Fruit fly (Drosophila melanogaster) whole organism, embryonic: ENCODE measurements around the gene mRRF1.

Source experiments
- C15 ChIP-seq: fragments of 200-800 bp; sonication (Bioruptor generic); IDR thresholded peaks from 3 replicates; pipeline ENCODE4 v1.3.6; 2022; ENCODE audit warnings: missing biosample characterization, missing genetic modification characterization
- CG10147 ChIP-seq: fragments of 200-800 bp; sonication (Bioruptor generic); optimal IDR thresholded peaks from 2 replicates; lab custom pipeline; 2019; ENCODE audit warnings: missing biosample characterization, mild to moderate bottlenecking, missing genetic modification characterization, moderate library complexity
- CG11456 ChIP-seq: fragments of 200-800 bp; sonication (Bioruptor generic); IDR thresholded peaks from 3 replicates; pipeline ENCODE4 v1.3.6; 2022; ENCODE audit warnings: missing biosample characterization, missing genetic modification characterization
- CG11504 ChIP-seq: fragments of 200-800 bp; sonication (Bioruptor generic); optimal IDR thresholded peaks from 3 replicates; lab custom pipeline; 2019; ENCODE audit warnings: missing biosample characterization, mild to moderate bottlenecking, missing genetic modification characterization, moderate library complexity
- CG14965 ChIP-seq: fragments of 200-800 bp; sonication (Bioruptor generic); optimal IDR thresholded peaks from 2 replicates; lab custom pipeline; 2016; ENCODE audit warnings: missing biosample characterization, missing genetic modification characterization, borderline replicate concordance
- CG17385 ChIP-seq: fragments of 200-800 bp; sonication (Bioruptor generic); optimal IDR thresholded peaks from 3 replicates; lab custom pipeline; 2018; ENCODE audit warnings: missing biosample characterization, mild to moderate bottlenecking, missing genetic modification characterization
- CG2129 ChIP-seq: fragments of 200-800 bp; sonication (Bioruptor generic); IDR thresholded peaks from 2 replicates; pipeline ENCODE4 v1.3.6; 2022; ENCODE audit warnings: missing biosample characterization, missing genetic modification characterization; ENCODE audit not compliant: partially characterized antibody
- CG30431 ChIP-seq: fragments of 200-800 bp; sonication (Bioruptor generic); optimal IDR thresholded peaks from 2 replicates; lab custom pipeline; 2017; ENCODE audit warnings: missing biosample characterization, missing genetic modification characterization
- CG3065 ChIP-seq: fragments of 200-800 bp; sonication (Bioruptor generic); optimal IDR thresholded peaks from 2 replicates; lab custom pipeline; 2016; ENCODE audit warnings: missing biosample characterization, missing genetic modification characterization
- CG31365 ChIP-seq: fragments of 200-800 bp; sonication (Bioruptor generic); optimal IDR thresholded peaks from 2 replicates; lab custom pipeline; 2018; ENCODE audit warnings: missing biosample characterization, mild to moderate bottlenecking, missing genetic modification characterization
- CG3281 ChIP-seq: fragments of 200-800 bp; sonication (Bioruptor generic); optimal IDR thresholded peaks from 3 replicates; lab custom pipeline; 2017; ENCODE audit warnings: missing biosample characterization, mild to moderate bottlenecking, missing genetic modification characterization
- CG42726 ChIP-seq: fragments of 200-800 bp; sonication (Bioruptor generic); IDR thresholded peaks from 2 replicates; pipeline ENCODE4 v1.3.6; 2022; ENCODE audit warnings: missing biosample characterization, missing genetic modification characterization; ENCODE audit not compliant: partially characterized antibody
- CG4328 ChIP-seq: fragments of 200-800 bp; sonication (Bioruptor generic); optimal IDR thresholded peaks from 3 replicates; lab custom pipeline; 2017; ENCODE audit warnings: missing biosample characterization, missing genetic modification reagents, missing genetic modification characterization
- CG4854 ChIP-seq: fragments of 200-800 bp; sonication (Bioruptor generic); optimal IDR thresholded peaks from 2 replicates; lab custom pipeline; 2016; ENCODE audit warnings: missing biosample characterization, missing genetic modification characterization, inconsistent platforms
- CG6791 ChIP-seq: fragments of 200-800 bp; sonication (Bioruptor generic); IDR thresholded peaks from 3 replicates; pipeline ENCODE4 v1.3.6; 2022; ENCODE audit warnings: missing biosample characterization, missing genetic modification characterization; ENCODE audit not compliant: partially characterized antibody
- CG7745 ChIP-seq: fragments of 200-800 bp; sonication (Bioruptor generic); optimal IDR thresholded peaks from 2 replicates; lab custom pipeline; 2018; ENCODE audit warnings: missing biosample characterization, mild to moderate bottlenecking, missing genetic modification characterization, moderate library complexity
- CG7839 ChIP-seq: fragments of 200-800 bp; sonication (Bioruptor generic); optimal IDR thresholded peaks from 3 replicates; lab custom pipeline; 2018; ENCODE audit warnings: missing biosample characterization, mild to moderate bottlenecking, missing genetic modification characterization, moderate library complexity
- CG9609 ChIP-seq: fragments of 200-800 bp; sonication (Bioruptor generic); optimal IDR thresholded peaks from 3 replicates; lab custom pipeline; 2016; ENCODE audit warnings: missing biosample characterization, missing genetic modification characterization
- Dll ChIP-seq: fragments of 200-800 bp; sonication (Bioruptor generic); IDR thresholded peaks from 4 replicates; pipeline ENCODE4 v1.3.6; 2022; ENCODE audit warnings: missing biosample characterization, missing genetic modification characterization; ENCODE audit not compliant: partially characterized antibody
- Ets97D ChIP-seq: fragments of 200-800 bp; sonication (Bioruptor generic); optimal IDR thresholded peaks from 3 replicates; lab custom pipeline; 2016; ENCODE audit warnings: missing biosample characterization, missing genetic modification characterization
- Gug ChIP-seq: fragments of 200-800 bp; sonication (Bioruptor generic); IDR thresholded peaks from 4 replicates; pipeline ENCODE4 v1.3.6; 2022; ENCODE audit warnings: missing biosample characterization, missing genetic modification characterization
- Hr39 ChIP-seq: fragments of >200 bp; optimal IDR thresholded peaks from 2 replicates; lab custom pipeline; 2017
- MESR4 ChIP-seq: fragments of 200-800 bp; sonication (Bioruptor generic); optimal IDR thresholded peaks from 2 replicates; lab custom pipeline; 2018; ENCODE audit warnings: missing biosample characterization, mild to moderate bottlenecking, missing genetic modification characterization, moderate library complexity
- NFAT ChIP-seq: fragments of 200-800 bp; sonication (Bioruptor generic); IDR thresholded peaks from 2 replicates; pipeline ENCODE4 v1.3.6; 2022; ENCODE audit warnings: missing biosample characterization, missing genetic modification characterization
- PHDP ChIP-seq: fragments of 200-800 bp; sonication (Bioruptor generic); optimal IDR thresholded peaks from 3 replicates; lab custom pipeline; 2018; ENCODE audit warnings: missing biosample characterization, mild to moderate bottlenecking, missing genetic modification characterization, moderate library complexity
- Spps ChIP-seq: fragments of 200-800 bp; sonication (Bioruptor generic); optimal IDR thresholded peaks from 2 replicates; lab custom pipeline; 2018; ENCODE audit warnings: missing biosample characterization, mild to moderate bottlenecking, missing genetic modification characterization
- Sry-δ ChIP-seq: fragments of 200-800 bp; sonication (Bioruptor generic); optimal IDR thresholded peaks from 2 replicates; lab custom pipeline; 2016; ENCODE audit warnings: missing biosample characterization, missing genetic modification characterization
- TFAM ChIP-seq: fragments of 200-800 bp; sonication (Bioruptor generic); optimal IDR thresholded peaks from 2 replicates; lab custom pipeline; 2017; ENCODE audit warnings: missing biosample characterization, missing genetic modification characterization, inconsistent platforms
- Taf1 ChIP-seq: fragments of 200-800 bp; sonication (Bioruptor generic); IDR thresholded peaks from 2 replicates; pipeline ENCODE4 v1.3.6; 2022; ENCODE audit warnings: missing biosample characterization, missing genetic modification characterization
- Usf ChIP-seq: fragments of 200-800 bp; sonication (Bioruptor generic); optimal IDR thresholded peaks from 2 replicates; lab custom pipeline; 2017; ENCODE audit warnings: missing genotype, missing biosample characterization, missing genetic modification characterization
- ap ChIP-seq: fragments of 200-800 bp; sonication (Bioruptor generic); IDR thresholded peaks from 2 replicates; pipeline ENCODE4 v1.3.6; 2022; ENCODE audit warnings: missing biosample characterization, missing genetic modification characterization
- cas ChIP-seq: fragments of 200-800 bp; sonication (Bioruptor generic); IDR thresholded peaks from 2 replicates; pipeline ENCODE4 v1.3.6; 2022; ENCODE audit warnings: missing biosample characterization, missing genetic modification characterization
- cg ChIP-seq: fragments of 200-800 bp; sonication (Bioruptor generic); optimal IDR thresholded peaks from 3 replicates; lab custom pipeline; 2019; ENCODE audit warnings: missing biosample characterization, mild to moderate bottlenecking, missing genetic modification characterization, moderate library complexity
- crol ChIP-seq: fragments of 200-800 bp; sonication (Bioruptor generic); IDR thresholded peaks from 2 replicates; pipeline ENCODE4 v1.3.6; 2022; ENCODE audit warnings: missing biosample characterization, missing genetic modification characterization
- cwo ChIP-seq: fragments of 200-800 bp; sonication (Bioruptor generic); optimal IDR thresholded peaks from 3 replicates; lab custom pipeline; 2017; ENCODE audit warnings: missing biosample characterization, missing genetic modification characterization, mild to moderate bottlenecking, moderate library complexity, missing genetic modification reagents
- da ChIP-seq: fragments of 200-800 bp; sonication (Bioruptor generic); optimal IDR thresholded peaks from 2 replicates; lab custom pipeline; 2016; ENCODE audit warnings: missing biosample characterization, missing genetic modification characterization
- dan ChIP-seq: fragments of 200-800 bp; sonication (Bioruptor generic); IDR thresholded peaks from 2 replicates; pipeline ENCODE4 v1.3.6; 2022; ENCODE audit warnings: missing biosample characterization, missing genetic modification characterization
- danr ChIP-seq: fragments of 200-800 bp; sonication (Bioruptor generic); IDR thresholded peaks from 2 replicates; pipeline ENCODE4 v1.3.6; 2022; ENCODE audit warnings: missing biosample characterization, missing genetic modification characterization
- dm ChIP-seq: fragments of 200-800 bp; sonication (Bioruptor generic); optimal IDR thresholded peaks from 3 replicates; lab custom pipeline; 2016; ENCODE audit warnings: missing biosample characterization, missing genetic modification characterization
- fd64A ChIP-seq: fragments of 200-800 bp; sonication (Bioruptor generic); optimal IDR thresholded peaks from 3 replicates; lab custom pipeline; 2018; ENCODE audit warnings: missing biosample characterization, mild to moderate bottlenecking, missing genetic modification characterization
- gcm2 ChIP-seq: fragments of 200-800 bp; sonication (Bioruptor generic); optimal IDR thresholded peaks from 2 replicates; lab custom pipeline; 2016; ENCODE audit warnings: missing biosample characterization, missing genetic modification characterization
- gro ChIP-seq: fragments of 200-800 bp; sonication (Bioruptor generic); optimal IDR thresholded peaks from 2 replicates; lab custom pipeline; 2016; ENCODE audit warnings: missing biosample characterization, missing genetic modification characterization
- inv ChIP-seq: fragments of 200-800 bp; sonication (Bioruptor generic); IDR thresholded peaks from 2 replicates; pipeline ENCODE4 v1.3.6; 2022; ENCODE audit warnings: missing biosample characterization, missing genetic modification characterization; ENCODE audit not compliant: partially characterized antibody
- kah ChIP-seq: fragments of 200-800 bp; sonication (Bioruptor generic); optimal IDR thresholded peaks from 2 replicates; lab custom pipeline; 2018; ENCODE audit warnings: missing biosample characterization, mild to moderate bottlenecking, missing genetic modification characterization
- ken ChIP-seq: fragments of 200-800 bp; sonication (Bioruptor generic); IDR thresholded peaks from 3 replicates; pipeline ENCODE4 v1.3.6; 2022; ENCODE audit warnings: missing biosample characterization, missing genetic modification characterization
- onecut ChIP-seq: fragments of 200-800 bp; sonication (Bioruptor generic); IDR thresholded peaks from 2 replicates; pipeline ENCODE4 v1.3.6; 2022; ENCODE audit warnings: missing biosample characterization, missing genetic modification characterization
- slbo ChIP-seq: fragments of 200-800 bp; sonication (Bioruptor generic); IDR thresholded peaks from 2 replicates; pipeline ENCODE4 v1.3.6; 2022; ENCODE audit warnings: missing biosample characterization, missing genetic modification characterization
- ttk ChIP-seq: fragments of 200-800 bp; sonication (Bioruptor generic); IDR thresholded peaks from 2 replicates; pipeline ENCODE4 v2.1.2; 2022; ENCODE audit warnings: missing biosample characterization, missing genetic modification characterization
- vvl ChIP-seq: fragments of 200-800 bp; sonication (Bioruptor generic); IDR thresholded peaks from 2 replicates; pipeline ENCODE4 v1.3.6; 2022; ENCODE audit warnings: missing biosample characterization, missing genetic modification characterization
- wek ChIP-seq: fragments of 200-800 bp; sonication (Bioruptor generic); optimal IDR thresholded peaks from 3 replicates; lab custom pipeline; 2018; ENCODE audit warnings: missing biosample characterization, mild to moderate bottlenecking, missing genetic modification characterization, moderate library complexity

mRRF1 gene

dm6 chr3L:9383345-9384075 is 19.4 kb downstream of the mRRF1 start, which contains the start of gene Hsp27 (continued):
- TF ChIP-seq CG3065 (GFP tag; lab: Kevin White, UChicago) = peak; percentile 95
- peak; percentile 96 for TF ChIP-seq CG10147 (GFP tag; lab: Kevin White, UChicago)
- peak; percentile 70 for TF ChIP-seq CG7745 (tag; lab: Kevin White, UChicago)
- peak; percentile 99 for TF ChIP-seq slbo (GFP tag; lab: Robert Waterston, UW)
- TF ChIP-seq CG7839 (tag; lab: Kevin White, UChicago) = peak; percentile 99
- TF ChIP-seq inv (GFP tag; lab: Robert Waterston, UW) = no peak
- peak; percentile 95 for TF ChIP-seq ap
- peak; percentile 94 for TF ChIP-seq CG17385 (GFP tag; lab: Kevin White, UChicago)
- TF ChIP-seq TFAM (GFP tag; lab: Kevin White, UChicago) = peak; percentile 92
- TF ChIP-seq NFAT (GFP tag; lab: Robert Waterston, UW) = peak; percentile 97
- peak; percentile 95 for TF ChIP-seq cas (GFP tag; lab: Robert Waterston, UW)
- TF ChIP-seq CG6791 = no peak
- peak; percentile 97 for TF ChIP-seq cwo (GFP tag; lab: Kevin White, UChicago)
- peak; percentile 98 for TF ChIP-seq CG11456
- TF ChIP-seq wek (GFP tag; lab: Kevin White, UChicago) = peak; percentile 80
- TF ChIP-seq CG4854 (GFP tag; lab: Kevin White, UChicago) = peak; percentile 96
- peak; percentile 63 for TF ChIP-seq MESR4 (GFP tag; lab: Kevin White, UChicago)
- peak; percentile 97 for TF ChIP-seq Taf1 (GFP tag; lab: Robert Waterston, UW)
- no peak for TF ChIP-seq Hr39 (lab: Kevin White, UChicago)
- peak; percentile 33; the same call in 1 of the 2 replicates for TF ChIP-seq CG42726
- peak; percentile 96 for TF ChIP-seq Usf (GFP tag; lab: Kevin White, UChicago)
- peak; percentile 99 for TF ChIP-seq vvl (GFP tag; lab: Robert Waterston, UW)
- TF ChIP-seq gro = peak; percentile 96
- peak; percentile 62 for TF ChIP-seq dm (GFP tag; lab: Kevin White, UChicago)
- peak; percentile 90 for TF ChIP-seq Ets97D (GFP tag; lab: Kevin White, UChicago)
- peak; percentile 61 for TF ChIP-seq Sry-δ (GFP tag; lab: Kevin White, UChicago)
- TF ChIP-seq kah = peak; percentile 91
- peak; percentile 99 for TF ChIP-seq ken
- peak; percentile 97 for TF ChIP-seq CG3281
- peak; percentile 96 for TF ChIP-seq fd64A (GFP tag; lab: Kevin White, UChicago)
- peak; percentile 99 for TF ChIP-seq Gug (GFP tag; lab: Robert Waterston, UW)
- TF ChIP-seq danr (GFP tag; lab: Robert Waterston, UW) = peak; percentile 97
- TF ChIP-seq dan = peak; percentile 94
- TF ChIP-seq cg = peak; percentile 90
- peak; percentile 92 for TF ChIP-seq gcm2 (GFP tag; lab: Kevin White, UChicago)
- peak; percentile 98 for TF ChIP-seq ttk
- 0 out of 4 replicates have a peak, but pooled peaks have one; percentile 33 for TF ChIP-seq Dll (GFP tag; lab: Robert Waterston, UW)
- peak; percentile 75 for TF ChIP-seq crol (GFP tag; lab: Robert Waterston, UW)
- TF ChIP-seq Spps (tag; lab: Kevin White, UChicago) = peak; percentile 96
- peak; percentile 97 for TF ChIP-seq CG11504 (tag; lab: Kevin White, UChicago)
- TF ChIP-seq onecut (GFP tag; lab: Robert Waterston, UW) = peak; percentile 94
- TF ChIP-seq CG30431 (GFP tag; lab: Kevin White, UChicago) = peak; percentile 98
- TF ChIP-seq CG31365 (tag; lab: Kevin White, UChicago) = peak; percentile 89
- TF ChIP-seq PHDP = peak; percentile 98
- peak; percentile 88 for TF ChIP-seq CG9609 (GFP tag; lab: Kevin White, UChicago)
- TF ChIP-seq CG14965 (GFP tag; lab: Kevin White, UChicago) = peak; percentile 61
- no peak for TF ChIP-seq CG2129 (GFP tag; lab: Robert Waterston, UW)
- peak; percentile 84 for TF ChIP-seq CG4328 (GFP tag; lab: Kevin White, UChicago)
- peak; percentile 49 for TF ChIP-seq da (GFP tag; lab: Kevin White, UChicago)
- TF ChIP-seq C15 (GFP tag; lab: Robert Waterston, UW) = peak; percentile 96
